Fruit fly (Drosophila melanogaster) whole organism, adult: ENCODE results near the gene HBS1.

ENCODE experiments used
- CG11617 ChIP-seq: fragments of 200-800 bp; sonication (Bioruptor generic); optimal IDR thresholded peaks from 2 replicates; lab custom pipeline; 2017; ENCODE audit warnings: mild to moderate bottlenecking, missing biosample characterization, missing genetic modification reagents, missing genetic modification characterization
- CG12768 ChIP-seq: fragments of 200-800 bp; sonication (Bioruptor generic); optimal IDR thresholded peaks from 2 replicates; lab custom pipeline; 2017; ENCODE audit warnings: missing biosample characterization, missing genetic modification characterization, mild to moderate bottlenecking, moderate library complexity, missing genetic modification reagents
- CG14711 ChIP-seq: fragments of 200-800 bp; sonication (Bioruptor generic); optimal IDR thresholded peaks from 2 replicates; lab custom pipeline; 2018; ENCODE audit warnings: missing biosample characterization, mild to moderate bottlenecking, missing genetic modification characterization, moderate library complexity
- CG1620 ChIP-seq: fragments of 200-800 bp; sonication (Bioruptor generic); optimal IDR thresholded peaks from 2 replicates; lab custom pipeline; 2016; ENCODE audit warnings: missing biosample characterization, missing genetic modification characterization
- CG33017 ChIP-seq: fragments of 200-800 bp; sonication (Bioruptor generic); optimal IDR thresholded peaks from 2 replicates; lab custom pipeline; 2018; ENCODE audit warnings: missing biosample characterization, mild to moderate bottlenecking, missing genetic modification characterization, moderate library complexity
- CG5204 ChIP-seq: fragments of 200-800 bp; sonication (Bioruptor generic); optimal IDR thresholded peaks from 2 replicates; lab custom pipeline; 2016; ENCODE audit warnings: missing biosample characterization, missing genetic modification characterization
- CG7045 ChIP-seq: fragments of 200-800 bp; sonication (Bioruptor generic); optimal IDR thresholded peaks from 2 replicates; lab custom pipeline; 2017; ENCODE audit warnings: missing biosample characterization, mild to moderate bottlenecking, missing genetic modification characterization
- CG7101 ChIP-seq: fragments of 200-800 bp; sonication (Bioruptor generic); optimal IDR thresholded peaks from 2 replicates; lab custom pipeline; 2018; ENCODE audit warnings: missing biosample characterization, mild to moderate bottlenecking, missing genetic modification characterization, moderate library complexity
- Clk ChIP-seq: fragments of 200-800 bp; sonication (Bioruptor generic); optimal IDR thresholded peaks from 2 replicates; lab custom pipeline; 2017; ENCODE audit warnings: missing biosample characterization, missing genetic modification characterization
- Crg-1 ChIP-seq: fragments of 200-800 bp; sonication (Bioruptor generic); optimal IDR thresholded peaks from 2 replicates; lab custom pipeline; 2016; ENCODE audit warnings: missing biosample characterization, missing genetic modification characterization
- Hr96 ChIP-seq: fragments of 200-800 bp; sonication (Bioruptor generic); optimal IDR thresholded peaks from 2 replicates; lab custom pipeline; 2016; ENCODE audit warnings: missing biosample characterization, missing genetic modification characterization
- Mnt ChIP-seq: fragments of 200-800 bp; sonication (Bioruptor generic); optimal IDR thresholded peaks from 2 replicates; lab custom pipeline; 2016; ENCODE audit warnings: missing biosample characterization, mild to moderate bottlenecking, missing genetic modification characterization
- bab1 ChIP-seq: fragments of 200-800 bp; sonication (Bioruptor generic); optimal IDR thresholded peaks from 3 replicates; lab custom pipeline; 2019; ENCODE audit warnings: missing biosample characterization, mild to moderate bottlenecking, missing genetic modification characterization, moderate library complexity
- cic ChIP-seq: fragments of 200-800 bp; sonication (Bioruptor generic); optimal IDR thresholded peaks from 2 replicates; lab custom pipeline; 2017; ENCODE audit warnings: missing biosample characterization, mild to moderate bottlenecking, missing genetic modification characterization, moderate library complexity
- cnc ChIP-seq, 2 experiments: fragments of >200 bp; optimal IDR thresholded peaks; 2 replicates each; lab custom pipeline; 2017
- kay ChIP-seq: fragments of 200-800 bp; sonication (Bioruptor generic); peaks from one replicate; lab custom pipeline; 2016; ENCODE audit warnings: missing biosample characterization, missing genetic modification characterization, borderline replicate concordance
- ovo ChIP-seq: fragments of 200-800 bp; sonication (Bioruptor generic); optimal IDR thresholded peaks from 2 replicates; lab custom pipeline; 2016; ENCODE audit warnings: missing biosample characterization, missing genetic modification characterization
- pad ChIP-seq: fragments of 200-800 bp; sonication (Bioruptor generic); optimal IDR thresholded peaks from 3 replicates; lab custom pipeline; 2017; ENCODE audit warnings: missing biosample characterization, missing genetic modification characterization, mild to moderate bottlenecking, moderate library complexity, missing genetic modification reagents
- tj ChIP-seq: fragments of 200-800 bp; sonication (Bioruptor generic); optimal IDR thresholded peaks from 3 replicates; lab custom pipeline; 2017; ENCODE audit warnings: missing biosample characterization, mild to moderate bottlenecking, missing genetic modification characterization, moderate library complexity
- toe ChIP-seq: fragments of 200-800 bp; sonication (Bioruptor generic); optimal IDR thresholded peaks from 2 replicates; lab custom pipeline; 2016; ENCODE audit warnings: missing biosample characterization, missing genetic modification characterization

HBS1 gene

dm6 chr3L:1841984-1842383 is 23.1 kb downstream of the HBS1 start, which contains the start of gene Cpr62Bc:
Gene Cpr62Bc (minus strand): TSS chr3L:1842084.
- no peak for TF ChIP-seq Clk (GFP tag; lab: Kevin White, UChicago)
- no peak for TF ChIP-seq CG1620 (GFP tag; lab: Kevin White, UChicago)
- TF ChIP-seq CG7045, result no peak
- TF ChIP-seq CG7101 (tag; lab: Kevin White, UChicago), result no peak
- TF ChIP-seq tj (GFP tag; lab: Kevin White, UChicago), result no peak
- TF ChIP-seq kay (GFP tag; lab: Kevin White, UChicago), result no peak
- no peak for TF ChIP-seq pad
- no peak for TF ChIP-seq Crg-1 (GFP tag; lab: Kevin White, UChicago)
- no peak for TF ChIP-seq cic (GFP tag; lab: Kevin White, UChicago)
- TF ChIP-seq CG5204, result no peak
- no peak for TF ChIP-seq Hr96 (GFP tag; lab: Kevin White, UChicago)
- no peak for TF ChIP-seq CG12768 (GFP tag; lab: Kevin White, UChicago)
- no peak for TF ChIP-seq CG33017 (tag; lab: Kevin White, UChicago)
- TF ChIP-seq toe (GFP tag; lab: Kevin White, UChicago), result no peak
- no peak for TF ChIP-seq Mnt (GFP tag; lab: Kevin White, UChicago)
- no peak for TF ChIP-seq ovo (GFP tag; lab: Kevin White, UChicago)
- no peak for TF ChIP-seq bab1 (GFP tag; lab: Kevin White, UChicago)
- TF ChIP-seq CG14711 (tag; lab: Kevin White, UChicago), result no peak
- no peak for TF ChIP-seq cnc (optimal IDR thresholded peaks at IDR 0.05; lab: Kevin White, UChicago)

dm6 chr3L:1835064-1835463 is 30.0 kb downstream of the HBS1 start, which contains the start of gene Cpr62Bb:
Gene Cpr62Bb (minus strand): TSS chr3L:1835164.
- TF ChIP-seq CG11617 (no peak), cic (GFP tag; lab: Kevin White, UChicago) (no peak), bab1 (GFP tag; lab: Kevin White, UChicago) (no peak), ovo (GFP tag; lab: Kevin White, UChicago) (no peak), CG1620 (GFP tag; lab: Kevin White, UChicago) (no peak), Crg-1 (GFP tag; lab: Kevin White, UChicago) (no peak), toe (GFP tag; lab: Kevin White, UChicago) (no peak), CG14711 (tag; lab: Kevin White, UChicago) (no peak), cnc (optimal IDR thresholded peaks at IDR 0.05; lab: Kevin White, UChicago) (no peak), CG7045 (no peak), CG7101 (tag; lab: Kevin White, UChicago) (no peak), CG5204 (no peak), pad (no peak), CG12768 (GFP tag; lab: Kevin White, UChicago) (no peak), CG33017 (tag; lab: Kevin White, UChicago) (no peak), Clk (GFP tag; lab: Kevin White, UChicago) (no peak), kay (GFP tag; lab: Kevin White, UChicago) (no peak)

- TF ChIP-seq CG1620 (GFP tag; lab: Kevin White, UChicago) (no peak), kay (GFP tag; lab: Kevin White, UChicago) (no peak), CG33017 (tag; lab: Kevin White, UChicago) (no peak), bab1 (GFP tag; lab: Kevin White, UChicago) (no peak), cic (GFP tag; lab: Kevin White, UChicago) (no peak), CG11617 (no peak), CG5204 (no peak), Crg-1 (GFP tag; lab: Kevin White, UChicago) (no peak), pad (no peak), Mnt (GFP tag; lab: Kevin White, UChicago) (no peak), CG7101 (tag; lab: Kevin White, UChicago) (no peak)
Measured at dm6 chr3L:1831753-1832268, 33.2 kb downstream of the HBS1 start, which contains the start of gene Cpr62Ba. Gene Cpr62Ba (minus strand): TSS chr3L:1831783.

dm6 chr3L:1829539-1829938 is 35.5 kb downstream of the HBS1 start:
- TF ChIP-seq CG33017 (tag; lab: Kevin White, UChicago), result no peak
- no peak for TF ChIP-seq CG7045
- TF ChIP-seq tj (GFP tag; lab: Kevin White, UChicago), result no peak
- no peak for TF ChIP-seq ovo (GFP tag; lab: Kevin White, UChicago)
- no peak for TF ChIP-seq Mnt (GFP tag; lab: Kevin White, UChicago)
- no peak for TF ChIP-seq Crg-1 (GFP tag; lab: Kevin White, UChicago)
- no peak for TF ChIP-seq CG14711 (tag; lab: Kevin White, UChicago)
- no peak for TF ChIP-seq CG7101 (tag; lab: Kevin White, UChicago)
- no peak for TF ChIP-seq cic (GFP tag; lab: Kevin White, UChicago)
- no peak for TF ChIP-seq cnc (optimal IDR thresholded peaks at IDR 0.05; lab: Kevin White, UChicago)
- TF ChIP-seq bab1 (GFP tag; lab: Kevin White, UChicago), result no peak
- TF ChIP-seq kay (GFP tag; lab: Kevin White, UChicago), result no peak
- TF ChIP-seq pad, result no peak
- no peak for TF ChIP-seq CG5204
- no peak for TF ChIP-seq Clk (GFP tag; lab: Kevin White, UChicago)
- no peak for TF ChIP-seq CG1620 (GFP tag; lab: Kevin White, UChicago)
- no peak for TF ChIP-seq CG11617
- TF ChIP-seq CG12768 (GFP tag; lab: Kevin White, UChicago), result no peak
- TF ChIP-seq toe (GFP tag; lab: Kevin White, UChicago), result no peak
- no peak for TF ChIP-seq Hr96 (GFP tag; lab: Kevin White, UChicago)

- TF ChIP-seq CG12768 (GFP tag; lab: Kevin White, UChicago) (no peak), pad (no peak), bab1 (GFP tag; lab: Kevin White, UChicago) (no peak), CG33017 (tag; lab: Kevin White, UChicago) (no peak), cnc (optimal IDR thresholded peaks at IDR 0.05; lab: Kevin White, UChicago) (no peak), tj (GFP tag; lab: Kevin White, UChicago) (no peak), CG7101 (tag; lab: Kevin White, UChicago) (no peak), cic (GFP tag; lab: Kevin White, UChicago) (no peak), Crg-1 (GFP tag; lab: Kevin White, UChicago) (no peak)
Measured at dm6 chr3L:1827809-1828371, 37.1 kb downstream of the HBS1 start.
